Fruit fly (Drosophila melanogaster) whole organism, embryonic: ENCODE results near the gene CG14696.

Source experiments
- Ada2b ChIP-seq: fragments of 200-800 bp; sonication (Bioruptor generic); IDR thresholded peaks from 2 replicates; pipeline ENCODE4 v1.3.6; 2022; ENCODE audit warnings: missing biosample characterization, missing genetic modification characterization
- Aef1 ChIP-seq: fragments of 200-800 bp; sonication (Bioruptor generic); IDR thresholded peaks from 3 replicates; pipeline ENCODE4 v1.3.6; 2022; ENCODE audit warnings: missing biosample characterization, missing genetic modification characterization
- CG10959 ChIP-seq: fragments of 200-800 bp; sonication (Bioruptor generic); IDR thresholded peaks from 2 replicates; pipeline ENCODE4 v1.3.6; 2022; ENCODE audit warnings: missing biosample characterization, missing genetic modification characterization
- CG11093 ChIP-seq: fragments of 200-800 bp; sonication (Bioruptor generic); IDR thresholded peaks from 3 replicates; pipeline ENCODE4 v1.3.6; 2022; ENCODE audit warnings: missing biosample characterization, missing genetic modification characterization
- CG12071 ChIP-seq: fragments of 200-800 bp; sonication (Bioruptor generic); optimal IDR thresholded peaks from 3 replicates; lab custom pipeline; 2018; ENCODE audit warnings: missing biosample characterization, mild to moderate bottlenecking, missing genetic modification characterization
- CG12769 ChIP-seq: fragments of 200-800 bp; sonication (Bioruptor generic); optimal IDR thresholded peaks from 2 replicates; lab custom pipeline; 2019; ENCODE audit warnings: missing biosample characterization, mild to moderate bottlenecking, missing genetic modification characterization, moderate library complexity
- CG15514 ChIP-seq: fragments of 200-800 bp; sonication (Bioruptor generic); optimal IDR thresholded peaks from 3 replicates; lab custom pipeline; 2017; ENCODE audit warnings: missing biosample characterization, missing genetic modification characterization, mild to moderate bottlenecking, moderate library complexity, missing genetic modification reagents
- CG18011 ChIP-seq: fragments of 200-800 bp; sonication (Bioruptor generic); optimal IDR thresholded peaks from 2 replicates; lab custom pipeline; 2017; ENCODE audit warnings: missing biosample characterization, missing genetic modification characterization, mild to moderate bottlenecking, moderate library complexity, missing genotype
- CG2875 ChIP-seq: fragments of 200-800 bp; sonication (Bioruptor generic); optimal IDR thresholded peaks from 2 replicates; lab custom pipeline; 2017; ENCODE audit warnings: missing biosample characterization, mild to moderate bottlenecking, missing genetic modification characterization, missing genetic modification reagents
- CG6175 ChIP-seq: fragments of 200-800 bp; sonication (Bioruptor generic); IDR thresholded peaks from 3 replicates; pipeline ENCODE4 v1.3.6; 2022; ENCODE audit warnings: missing biosample characterization, missing genetic modification characterization
- CG6854 ChIP-seq: fragments of 200-800 bp; sonication (Bioruptor generic); optimal IDR thresholded peaks from 3 replicates; lab custom pipeline; 2017; ENCODE audit warnings: missing biosample characterization, mild to moderate bottlenecking, missing genetic modification characterization
- CG7745 ChIP-seq: fragments of 200-800 bp; sonication (Bioruptor generic); optimal IDR thresholded peaks from 2 replicates; lab custom pipeline; 2018; ENCODE audit warnings: missing biosample characterization, mild to moderate bottlenecking, missing genetic modification characterization, moderate library complexity
- CG9817 ChIP-seq: fragments of 200-800 bp; sonication (Bioruptor generic); optimal IDR thresholded peaks from 2 replicates; lab custom pipeline; 2018; ENCODE audit warnings: missing biosample characterization, mild to moderate bottlenecking, missing genetic modification characterization, moderate library complexity
- CG9876 ChIP-seq: fragments of 200-800 bp; sonication (Bioruptor generic); optimal IDR thresholded peaks from 2 replicates; lab custom pipeline; 2016; ENCODE audit warnings: missing biosample characterization, missing genetic modification characterization
- D19B ChIP-seq: fragments of 200-800 bp; sonication (Bioruptor generic); optimal IDR thresholded peaks from 2 replicates; lab custom pipeline; 2017; ENCODE audit warnings: missing biosample characterization, mild to moderate bottlenecking, missing genetic modification characterization
- Dad ChIP-seq: fragments of 200-800 bp; sonication (Bioruptor generic); optimal IDR thresholded peaks from 3 replicates; lab custom pipeline; 2016; ENCODE audit warnings: missing biosample characterization, missing genetic modification characterization
- Dip2 ChIP-seq: fragments of 200-800 bp; sonication (Bioruptor generic); IDR thresholded peaks from 2 replicates; pipeline ENCODE4 v1.3.6; 2022; ENCODE audit warnings: missing biosample characterization, missing genetic modification characterization
- E2f2 ChIP-seq: fragments of 200-800 bp; sonication (Bioruptor generic); IDR thresholded peaks from 2 replicates; pipeline ENCODE4 v1.3.6; 2022; ENCODE audit warnings: missing biosample characterization, missing genetic modification characterization
- Fer1 ChIP-seq: fragments of 200-800 bp; sonication (Bioruptor generic); optimal IDR thresholded peaks from 2 replicates; lab custom pipeline; 2017; ENCODE audit warnings: missing biosample characterization, mild to moderate bottlenecking, missing genetic modification characterization
- Gug ChIP-seq: fragments of 200-800 bp; sonication (Bioruptor generic); IDR thresholded peaks from 4 replicates; pipeline ENCODE4 v1.3.6; 2022; ENCODE audit warnings: missing biosample characterization, missing genetic modification characterization
- HLH3B ChIP-seq: fragments of 200-800 bp; sonication (Bioruptor generic); IDR thresholded peaks from 2 replicates; pipeline ENCODE4 v1.3.6; 2022; ENCODE audit warnings: missing biosample characterization, missing genetic modification characterization
- HLH4C ChIP-seq: fragments of 200-800 bp; sonication (Bioruptor generic); IDR thresholded peaks from 3 replicates; pipeline ENCODE4 v1.3.6; 2022; ENCODE audit warnings: missing biosample characterization, missing genetic modification characterization; ENCODE audit not compliant: partially characterized antibody
- Hr78 ChIP-seq, 2 experiments: fragments of 200-800 bp in 1 of 2; fragments of >200 bp in 1 of 2; sonication (Bioruptor generic) in 1 of 2; optimal IDR thresholded peaks; 2 replicates each; lab custom pipeline; 2017 to 2019; ENCODE audit warnings: missing biosample characterization in 2 of 2, missing genetic modification characterization in 2 of 2, mild to moderate bottlenecking in 1 of 2, moderate library complexity in 1 of 2
- Med ChIP-seq: fragments of 200-800 bp; sonication (Bioruptor generic); peaks from one replicate; lab custom pipeline; 2016; ENCODE audit warnings: missing biosample characterization, missing genetic modification characterization, mild to moderate bottlenecking, inconsistent platforms, moderate library complexity
- Meics ChIP-seq: fragments of 200-800 bp; sonication (Bioruptor generic); optimal IDR thresholded peaks from 2 replicates; lab custom pipeline; 2017; ENCODE audit warnings: missing biosample characterization, mild to moderate bottlenecking, missing genetic modification characterization
- Scr ChIP-seq: fragments of 200-800 bp; sonication (Bioruptor generic); IDR thresholded peaks from 2 replicates; pipeline ENCODE4 v1.3.6; 2022; ENCODE audit warnings: missing biosample characterization, missing genetic modification characterization; ENCODE audit not compliant: partially characterized antibody
- Sox100B ChIP-seq: fragments of 200-800 bp; sonication (Bioruptor generic); optimal IDR thresholded peaks from 3 replicates; lab custom pipeline; 2018; ENCODE audit warnings: missing biosample characterization, mild to moderate bottlenecking, missing genetic modification characterization
- Ssrp ChIP-seq: fragments of 200-800 bp; sonication (Bioruptor generic); optimal IDR thresholded peaks from 2 replicates; lab custom pipeline; 2018; ENCODE audit warnings: missing biosample characterization, mild to moderate bottlenecking, missing genetic modification characterization, moderate library complexity
- bbx ChIP-seq: fragments of 200-800 bp; sonication (Bioruptor generic); IDR thresholded peaks from 2 replicates; pipeline ENCODE4 v1.3.6; 2022; ENCODE audit warnings: missing biosample characterization, missing genetic modification characterization; ENCODE audit not compliant: partially characterized antibody
- bigmax ChIP-seq: fragments of 200-800 bp; sonication (Bioruptor generic); optimal IDR thresholded peaks from 2 replicates; lab custom pipeline; 2018; ENCODE audit warnings: missing biosample characterization, mild to moderate bottlenecking, missing genetic modification characterization
- dmrt11E ChIP-seq: fragments of 200-800 bp; sonication (Bioruptor generic); optimal IDR thresholded peaks from 3 replicates; lab custom pipeline; 2018; ENCODE audit warnings: missing biosample characterization, mild to moderate bottlenecking, missing genetic modification characterization, moderate library complexity
- gcm ChIP-seq: fragments of 200-800 bp; sonication (Bioruptor generic); optimal IDR thresholded peaks from 2 replicates; lab custom pipeline; 2019; ENCODE audit warnings: missing biosample characterization, mild to moderate bottlenecking, missing genetic modification characterization, moderate library complexity
- hkb ChIP-seq, 2 experiments: fragments of 200-800 bp in 1 of 2; fragments of >200 bp in 1 of 2; sonication (Bioruptor generic) in 1 of 2; IDR thresholded peaks in 1 of 2; optimal IDR thresholded peaks in 1 of 2; 2 replicates each; pipeline versions ENCODE4 v1.3.6 to Lab custom; 2017 to 2022; ENCODE audit warnings: missing biosample characterization in 1 of 2, missing genetic modification characterization in 1 of 2
- mirr ChIP-seq: fragments of 200-800 bp; sonication (Bioruptor generic); optimal IDR thresholded peaks from 3 replicates; lab custom pipeline; 2018; ENCODE audit warnings: missing biosample characterization, mild to moderate bottlenecking, missing genetic modification characterization
- nau ChIP-seq: fragments of 200-800 bp; sonication (Bioruptor generic); optimal IDR thresholded peaks from 3 replicates; lab custom pipeline; 2017; ENCODE audit warnings: missing biosample characterization, mild to moderate bottlenecking, missing genetic modification characterization, missing genetic modification reagents
- nom ChIP-seq: fragments of 200-800 bp; sonication (Bioruptor generic); optimal IDR thresholded peaks from 2 replicates; lab custom pipeline; 2017; ENCODE audit warnings: missing biosample characterization, missing genetic modification characterization, mild to moderate bottlenecking, moderate library complexity, missing genetic modification reagents
- pita ChIP-seq: fragments of 200-800 bp; sonication (Bioruptor generic); optimal IDR thresholded peaks from 2 replicates; lab custom pipeline; 2017; ENCODE audit warnings: missing biosample characterization, mild to moderate bottlenecking, missing genetic modification characterization
- pros ChIP-seq: fragments of 200-800 bp; sonication (Bioruptor generic); optimal IDR thresholded peaks from 3 replicates; lab custom pipeline; 2019; ENCODE audit warnings: missing biosample characterization, mild to moderate bottlenecking, missing genetic modification characterization, moderate library complexity
- pum ChIP-seq: fragments of 200-800 bp; sonication (Bioruptor generic); optimal IDR thresholded peaks from 2 replicates; lab custom pipeline; 2016; ENCODE audit warnings: missing biosample characterization, missing genetic modification characterization
- pzg ChIP-seq: fragments of 200-800 bp; sonication (Bioruptor generic); optimal IDR thresholded peaks from 3 replicates; lab custom pipeline; 2018; ENCODE audit warnings: missing biosample characterization, mild to moderate bottlenecking, missing genetic modification characterization, moderate library complexity
- ranshi ChIP-seq: fragments of 200-800 bp; sonication (Bioruptor generic); IDR thresholded peaks from 2 replicates; pipeline ENCODE4 v1.3.6; 2022; ENCODE audit warnings: missing biosample characterization, missing genetic modification characterization
- salm ChIP-seq: fragments of 200-800 bp; sonication (Bioruptor generic); optimal IDR thresholded peaks from 2 replicates; lab custom pipeline; 2018; ENCODE audit warnings: missing biosample characterization, mild to moderate bottlenecking, missing genetic modification characterization
- sima ChIP-seq: fragments of 200-800 bp; sonication (Bioruptor generic); optimal IDR thresholded peaks from 2 replicates; lab custom pipeline; 2016; ENCODE audit warnings: missing biosample characterization, missing genetic modification characterization
- sna ChIP-seq: fragments of 200-800 bp; sonication (Bioruptor generic); IDR thresholded peaks from 2 replicates; pipeline ENCODE4 v1.3.6; 2022; ENCODE audit warnings: missing biosample characterization, missing genetic modification characterization; ENCODE audit not compliant: partially characterized antibody
- tll ChIP-seq, 2 experiments: fragments of 200-800 bp in 1 of 2; fragments of >200 bp in 1 of 2; sonication (Bioruptor generic) in 1 of 2; optimal IDR thresholded peaks; 2 replicates each; lab custom pipeline; 2017 to 2019; ENCODE audit warnings: missing biosample characterization in 2 of 2, missing genetic modification characterization in 2 of 2, mild to moderate bottlenecking in 1 of 2, moderate library complexity in 1 of 2
- toy ChIP-seq: fragments of 200-800 bp; sonication (Bioruptor generic); IDR thresholded peaks from 2 replicates; pipeline ENCODE4 v1.3.6; 2022; ENCODE audit warnings: missing biosample characterization, missing genetic modification characterization
- unc-4 ChIP-seq: fragments of 200-800 bp; sonication (Bioruptor generic); IDR thresholded peaks from 2 replicates; pipeline ENCODE4 v1.3.6; 2022; ENCODE audit warnings: missing biosample characterization, missing genetic modification characterization; ENCODE audit not compliant: partially characterized antibody
- vvl ChIP-seq: fragments of 200-800 bp; sonication (Bioruptor generic); IDR thresholded peaks from 2 replicates; pipeline ENCODE4 v1.3.6; 2022; ENCODE audit warnings: missing biosample characterization, missing genetic modification characterization

Gene CG14696

dm6 chr3R:10872148-10872783 lies 12.5 kb downstream of the CG14696 start, which contains the start of gene Fdh (continued):
- no peak for TF ChIP-seq CG11093 (GFP tag; lab: Robert Waterston, UW)
- TF ChIP-seq Med: peak; percentile 91
- peak; percentile 5 for TF ChIP-seq salm (tag; lab: Kevin White, UChicago)
- TF ChIP-seq Dip2 (GFP tag; lab: Robert Waterston, UW): no peak
- no peak for TF ChIP-seq pum (GFP tag; lab: Kevin White, UChicago)
- TF ChIP-seq gcm (GFP tag; lab: Kevin White, UChicago): peak; percentile 59
- TF ChIP-seq CG7745 (tag; lab: Kevin White, UChicago): no peak
- TF ChIP-seq HLH3B (GFP tag; lab: Robert Waterston, UW): peak; percentile 37; the same call in 1 of the 2 replicates
- no peak for TF ChIP-seq Scr (GFP tag; lab: Robert Waterston, UW)
- TF ChIP-seq bigmax (GFP tag; lab: Kevin White, UChicago): no peak
- TF ChIP-seq toy: no peak
- TF ChIP-seq HLH4C (GFP tag; lab: Robert Waterston, UW): no peak
- TF ChIP-seq hkb (optimal IDR thresholded peaks at IDR 0.05; lab: Kevin White, UChicago): peak; percentile 16
- TF ChIP-seq hkb (GFP tag; IDR thresholded peaks at IDR 0.05; lab: Robert Waterston, UW): peak; percentile 27; the same call in 1 of the 2 replicates
- TF ChIP-seq CG15514 (GFP tag; lab: Kevin White, UChicago): peak; percentile 49
- TF ChIP-seq CG6854: no peak
- TF ChIP-seq CG10959: no peak
- peak; percentile 75 for TF ChIP-seq Sox100B
- TF ChIP-seq pzg (GFP tag; lab: Kevin White, UChicago): peak; percentile 42
- peak; percentile 51 for TF ChIP-seq nom (GFP tag; lab: Kevin White, UChicago)
- TF ChIP-seq nau (GFP tag; lab: Kevin White, UChicago): peak; percentile 49
- peak; percentile 51 for TF ChIP-seq Fer1 (GFP tag; lab: Kevin White, UChicago)
- no peak for TF ChIP-seq ranshi (GFP tag; lab: Robert Waterston, UW)
- TF ChIP-seq unc-4 (GFP tag; lab: Robert Waterston, UW): no peak
- no peak for TF ChIP-seq mirr (GFP tag; lab: Kevin White, UChicago)
- peak; percentile 66 for TF ChIP-seq E2f2 (GFP tag; lab: Robert Waterston, UW)
- TF ChIP-seq Gug (GFP tag; lab: Robert Waterston, UW): no peak
- peak; percentile 43 for TF ChIP-seq vvl
- TF ChIP-seq Ada2b (GFP tag; lab: Robert Waterston, UW): no peak
- no peak for TF ChIP-seq Aef1 (GFP tag; lab: Robert Waterston, UW)
- no peak for TF ChIP-seq sna (GFP tag; lab: Robert Waterston, UW)
- TF ChIP-seq pros (GFP tag; lab: Kevin White, UChicago): no peak
- peak; percentile 79 for TF ChIP-seq dmrt11E (tag; lab: Kevin White, UChicago)
- TF ChIP-seq CG9817 (tag; lab: Kevin White, UChicago): peak; percentile 30
- peak; percentile 7 for TF ChIP-seq CG12071 (GFP tag; lab: Kevin White, UChicago)
- TF ChIP-seq Ssrp (tag; lab: Kevin White, UChicago): peak; percentile 47
- TF ChIP-seq CG6175: no peak
- TF ChIP-seq tll (GFP tag; optimal IDR thresholded peaks at IDR 0.05; lab: Kevin White, UChicago): peak in 1 of 2 experiments; percentile 14
- no peak for TF ChIP-seq CG9876 (GFP tag; lab: Kevin White, UChicago)
- peak; percentile 62 for TF ChIP-seq Meics
- no peak for TF ChIP-seq pita
- TF ChIP-seq Dad: no peak
- no peak for TF ChIP-seq Hr78 (GFP tag; optimal IDR thresholded peaks at IDR 0.05; lab: Kevin White, UChicago)
- no peak for TF ChIP-seq CG2875 (GFP tag; lab: Kevin White, UChicago)
- TF ChIP-seq CG12769 (tag; lab: Kevin White, UChicago): peak; percentile 37
- TF ChIP-seq CG18011 (GFP tag; lab: Kevin White, UChicago): peak; percentile 8
- no peak for TF ChIP-seq sima (GFP tag; lab: Kevin White, UChicago)
- TF ChIP-seq D19B (GFP tag; lab: Kevin White, UChicago): no peak
- TF ChIP-seq bbx (GFP tag; lab: Robert Waterston, UW): no peak
